Worm (Caenorhabditis elegans): ENCODE results near the gene K02D10.1.

DNA sequence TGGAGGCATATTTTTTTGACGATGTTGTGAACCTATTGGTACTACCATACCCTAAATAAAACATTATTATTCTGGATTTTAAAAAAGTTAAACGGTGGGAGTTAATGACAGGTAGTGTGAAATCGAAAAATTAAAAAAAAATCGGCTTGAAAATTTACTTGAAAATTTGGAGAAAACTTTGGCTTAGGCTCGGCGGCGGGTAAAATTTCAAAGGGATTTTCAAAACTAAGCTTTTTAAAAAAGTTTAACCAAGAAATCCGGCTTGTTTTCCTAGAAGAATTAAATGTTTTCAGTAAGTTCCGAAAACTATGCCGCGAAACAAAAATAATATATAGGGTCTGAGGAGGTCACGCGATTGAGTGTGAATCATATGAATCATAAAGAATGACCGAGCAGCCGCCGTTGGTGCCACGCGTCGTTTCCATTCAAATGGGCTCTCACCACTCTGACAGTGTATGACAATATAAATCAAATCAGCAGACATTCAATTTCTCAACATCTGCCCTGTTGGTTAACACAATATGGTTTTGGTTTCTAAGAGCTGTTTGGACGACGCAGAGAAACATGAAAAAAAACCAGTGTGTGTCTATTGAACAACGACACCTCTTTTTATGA lies 8.2 kb upstream of the K02D10.1 start, which contains the start of gene aak-1:
- TF ChIP-seq klf-2 (GFP tag; conservative IDR thresholded peaks at IDR 0.05) (no peak), T22C8.4 (GFP tag; IDR thresholded peaks at IDR 0.05) (no peak), flt-1 (GFP tag; IDR thresholded peaks at IDR 0.05) (no peak), ztf-29 (GFP tag; IDR thresholded peaks at IDR 0.05) (no peak), ref-1 (GFP tag; conservative IDR thresholded peaks at IDR 0.05) (no peak)
